Fruit fly (Drosophila melanogaster) Kc167 (cell line): ENCODE results near the gene CG10341.

Experiments used
- Myc ChIP-seq: fragments of >200 bp; optimal IDR thresholded peaks from 2 replicates; lab custom pipeline; 2017; ENCODE audit warnings: missing external identifiers
- Sin3A ChIP-seq: fragments of >200 bp; optimal IDR thresholded peaks from 2 replicates; lab custom pipeline; 2018; ENCODE audit warnings: missing external identifiers
- h ChIP-seq: fragments of >200 bp; optimal IDR thresholded peaks from 3 replicates; lab custom pipeline; 2018; ENCODE audit warnings: missing external identifiers
- insv ChIP-seq: fragments of >200 bp; optimal IDR thresholded peaks from 3 replicates; lab custom pipeline; 2018; ENCODE audit warnings: missing external identifiers
- psq ChIP-seq: fragments of >200 bp; optimal IDR thresholded peaks from 2 replicates; lab custom pipeline; 2017; ENCODE audit warnings: missing external identifiers
- ttk ChIP-seq: sonication (Bioruptor generic); optimal IDR thresholded peaks from 2 replicates; lab custom pipeline; 2017; ENCODE audit warnings: missing external identifiers

Gene CG10341

DNA sequence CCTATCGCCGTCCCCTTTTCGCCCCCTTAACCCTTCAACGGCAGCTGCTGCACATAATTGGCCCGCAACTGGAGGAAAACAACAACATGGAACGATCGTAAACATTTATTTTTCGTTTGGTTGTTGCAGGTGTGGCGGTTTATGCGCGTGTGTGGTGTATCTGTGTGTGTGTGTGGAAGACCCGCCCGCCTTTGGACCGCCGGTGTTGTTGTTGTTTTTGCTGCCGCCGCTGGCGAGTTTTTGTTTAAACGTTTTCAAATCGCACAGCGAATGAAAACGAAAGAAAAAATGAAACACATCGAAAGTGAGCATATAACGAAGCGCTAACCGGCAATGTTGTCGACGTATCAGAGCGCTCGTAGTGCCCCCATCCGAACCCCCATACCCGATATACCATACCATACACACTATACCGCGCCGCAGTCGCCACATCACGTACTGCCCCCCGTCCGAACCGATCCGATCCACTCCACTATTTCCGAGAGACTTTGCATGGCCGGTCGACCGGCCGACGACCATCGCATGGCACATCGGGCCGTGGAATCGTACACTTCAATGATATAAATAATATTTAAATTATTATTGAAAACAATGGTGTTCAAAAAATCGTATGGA is 37.1 kb downstream of the CG10341 start:
- no peak for TF ChIP-seq h (lab: Kevin White, UChicago)
- no peak for TF ChIP-seq psq
- TF ChIP-seq insv (lab: Kevin White, UChicago) = no peak
- TF ChIP-seq Myc (lab: Kevin White, UChicago) = no peak
- TF ChIP-seq ttk (lab: Kevin White, UChicago) = no peak
- TF ChIP-seq Sin3A (lab: Kevin White, UChicago) = no peak

DNA sequence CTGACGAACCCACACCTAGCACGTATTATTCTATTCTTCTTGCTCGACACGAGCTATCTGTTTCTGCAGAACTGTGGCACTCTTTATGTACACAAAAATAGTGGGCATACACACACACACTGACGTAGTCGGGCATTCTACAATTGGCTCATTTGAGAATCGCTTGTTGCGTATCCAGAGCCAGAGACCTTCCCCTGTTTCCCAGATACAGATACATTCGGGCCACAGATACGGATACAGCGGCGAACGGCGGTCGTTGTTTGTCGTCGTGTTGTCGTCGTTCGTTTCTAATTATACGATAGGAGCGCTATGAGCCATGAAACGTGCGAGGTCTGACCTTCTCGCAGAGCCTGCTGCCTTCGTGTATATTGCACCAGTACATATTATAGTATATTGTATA is 38.7 kb downstream of the CG10341 start:
- TF ChIP-seq Sin3A (lab: Kevin White, UChicago) (no peak), insv (lab: Kevin White, UChicago) (no peak), h (lab: Kevin White, UChicago) (no peak), Myc (lab: Kevin White, UChicago) (no peak), ttk (lab: Kevin White, UChicago) (no peak), psq (no peak)

DNA sequence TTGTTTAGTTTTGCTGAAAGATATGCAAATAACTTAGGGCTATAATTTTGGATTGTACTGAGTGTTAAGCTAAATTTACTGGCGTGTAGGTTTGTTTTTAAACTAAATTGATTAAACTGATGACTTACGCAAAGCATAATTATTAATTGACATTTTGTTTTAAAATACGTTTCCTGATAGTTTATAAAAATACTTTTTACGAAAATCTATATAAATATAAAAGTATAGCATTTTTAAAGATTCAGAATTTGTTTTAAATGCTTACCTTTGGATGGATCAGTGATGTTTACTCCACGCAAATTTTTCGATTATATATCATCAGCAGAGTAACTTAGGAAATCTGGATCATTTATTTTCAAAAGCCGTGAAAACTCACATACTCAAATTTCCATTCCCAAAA is 41.5 kb downstream of the CG10341 start, which contains the start of the genes CG42752 and CG15167:
CG42752 (minus strand) TSS at position 101 of the 400 bp plus-strand sequence.
CG15167 (plus strand) TSS at position 349 of the 400 bp plus-strand sequence.
- TF ChIP-seq ttk (lab: Kevin White, UChicago) = no peak
- TF ChIP-seq insv (lab: Kevin White, UChicago) = no peak
- TF ChIP-seq h (lab: Kevin White, UChicago) = no peak
- TF ChIP-seq Myc (lab: Kevin White, UChicago) = no peak
- TF ChIP-seq Sin3A (lab: Kevin White, UChicago) = no peak
- no peak for TF ChIP-seq psq

DNA sequence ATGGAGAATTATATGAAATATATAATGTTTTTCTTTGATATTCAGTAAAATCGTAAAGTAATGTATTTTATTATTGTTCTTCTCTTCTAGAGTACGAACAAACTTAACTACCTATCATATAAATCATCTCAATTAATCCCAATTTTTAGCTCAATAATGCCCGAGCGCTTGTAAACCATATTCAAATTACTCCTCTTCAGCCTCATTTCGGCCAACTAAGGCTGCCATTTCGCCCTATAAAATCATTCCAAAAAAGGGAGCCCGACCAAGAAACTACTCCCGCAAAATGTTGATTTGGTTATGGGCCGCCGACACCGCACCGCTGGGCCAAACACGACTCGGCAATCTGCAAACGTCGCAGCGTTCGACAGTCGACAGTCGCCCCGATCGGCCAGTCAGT is 44.2 kb downstream of the CG10341 start:
- TF ChIP-seq Sin3A (lab: Kevin White, UChicago) (no peak), insv (lab: Kevin White, UChicago) (no peak), psq (no peak), ttk (lab: Kevin White, UChicago) (no peak), Myc (lab: Kevin White, UChicago) (no peak), h (lab: Kevin White, UChicago) (no peak)

DNA sequence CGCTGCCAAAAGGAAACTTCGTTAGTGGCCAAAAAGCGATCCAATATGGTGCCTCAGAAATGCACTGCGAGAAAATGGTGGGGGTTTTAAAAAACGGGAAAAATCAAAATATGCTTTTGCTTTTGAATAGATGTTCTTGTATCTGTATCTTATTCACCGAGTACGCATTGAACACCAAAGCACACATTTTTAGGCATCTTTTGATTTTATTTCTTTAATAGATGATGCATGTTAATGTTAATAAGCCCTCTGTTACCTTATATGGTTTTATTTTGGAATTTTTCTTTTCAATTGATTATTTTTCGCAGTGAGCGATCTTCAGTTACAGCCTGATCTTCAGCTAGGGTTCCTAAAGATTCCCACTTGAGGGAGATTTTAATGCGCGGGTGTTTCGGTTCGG is 45.4 kb downstream of the CG10341 start:
- no peak for TF ChIP-seq insv (lab: Kevin White, UChicago)

DNA sequence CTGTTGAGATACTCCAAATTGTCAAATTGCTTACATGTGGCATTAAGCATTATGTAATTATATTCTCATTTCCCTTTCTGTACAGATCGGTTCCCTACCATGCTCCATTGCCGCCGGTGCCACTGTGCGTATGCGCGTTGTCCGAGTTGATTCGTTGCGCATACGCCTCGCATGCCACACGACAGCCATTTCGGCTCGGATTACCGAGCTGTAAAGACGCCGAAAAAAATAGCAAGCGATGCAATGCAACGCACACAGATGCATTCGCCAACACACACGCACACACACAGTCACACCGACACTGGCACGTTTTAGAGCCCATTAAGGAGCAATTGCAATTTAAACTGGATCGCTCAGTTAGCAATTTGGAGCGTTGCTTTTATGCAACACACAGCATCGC is 46.9 kb downstream of the CG10341 start:
- no peak for TF ChIP-seq psq
- no peak for TF ChIP-seq ttk (lab: Kevin White, UChicago)
- no peak for TF ChIP-seq insv (lab: Kevin White, UChicago)
- TF ChIP-seq Sin3A (lab: Kevin White, UChicago) = no peak
- TF ChIP-seq Myc (lab: Kevin White, UChicago) = no peak
- no peak for TF ChIP-seq h (lab: Kevin White, UChicago)

DNA sequence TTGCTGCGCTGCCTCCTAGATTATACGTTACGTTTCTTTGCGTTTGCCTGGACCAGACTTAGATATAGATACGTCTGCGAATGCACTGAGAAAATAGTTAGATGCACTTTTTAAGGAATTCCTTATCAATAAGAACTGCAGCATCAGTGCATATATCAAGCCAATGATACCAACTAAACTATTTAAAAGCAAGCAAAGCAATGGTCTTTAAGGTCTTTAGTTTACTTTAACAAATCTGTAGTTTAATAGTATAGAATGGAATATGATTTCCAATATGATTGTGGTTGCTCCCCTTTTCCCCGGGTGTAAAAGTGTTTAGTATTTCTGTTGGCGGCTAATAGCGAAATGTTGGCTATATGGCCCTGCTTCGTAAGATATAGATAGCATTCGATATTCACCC is 48.2 kb downstream of the CG10341 start:
- TF ChIP-seq ttk (lab: Kevin White, UChicago) (no peak), h (lab: Kevin White, UChicago) (no peak), Myc (lab: Kevin White, UChicago) (no peak), insv (lab: Kevin White, UChicago) (no peak), Sin3A (lab: Kevin White, UChicago) (no peak), psq (no peak)
